Fruit fly (Drosophila melanogaster): ENCODE measurements around the gene InR.
A peak's percentile ranks its signal among the peaks of the same experiment; 100 is the strongest.

The InR gene

dm6 chr3R:21608275-21609035 is 10.7 kb downstream of the InR start (continued):
- peak; percentile 42 for TF ChIP-seq vri (GFP tag; optimal IDR thresholded peaks at IDR 0.05)
- TF ChIP-seq Eip93F (GFP tag; optimal IDR thresholded peaks at IDR 0.05), result peak; percentile 51
- TF ChIP-seq Hr38 (GFP tag; optimal IDR thresholded peaks at IDR 0.05), result no peak
- peak; percentile 74 for TF ChIP-seq pdm3 (GFP tag; optimal IDR thresholded peaks at IDR 0.05)
- peak; percentile 53 for TF ChIP-seq Sox15 (GFP tag; optimal IDR thresholded peaks at IDR 0.05)
- peak; percentile 94 for TF ChIP-seq svp (GFP tag)
- no peak for TF ChIP-seq dac (GFP tag; optimal IDR thresholded peaks at IDR 0.05)
- TF ChIP-seq CG10631 (GFP tag; optimal IDR thresholded peaks at IDR 0.05), result peak; percentile 82
- peak; percentile 80 for TF ChIP-seq OdsH (GFP tag; optimal IDR thresholded peaks at IDR 0.05)
- peak; percentile 48 for TF ChIP-seq CG7368 (GFP tag; optimal IDR thresholded peaks at IDR 0.05)
- no peak for TF ChIP-seq Ets96B (tag; optimal IDR thresholded peaks at IDR 0.05)
- no peak for TF ChIP-seq CG15336 (GFP tag; IDR thresholded peaks at IDR 0.05)
- peak; percentile 63 for TF ChIP-seq net (GFP tag; optimal IDR thresholded peaks at IDR 0.05)
- TF ChIP-seq CG31627 (GFP tag; optimal IDR thresholded peaks at IDR 0.05), result peak; percentile 76
- TF ChIP-seq topi (GFP tag; optimal IDR thresholded peaks at IDR 0.05), result peak; percentile 86
- TF ChIP-seq Sox14 (GFP tag; optimal IDR thresholded peaks at IDR 0.05), result peak; percentile 84
- peak; percentile 84 for TF ChIP-seq Met (GFP tag; optimal IDR thresholded peaks at IDR 0.05)
- peak; percentile 80 for TF ChIP-seq lz (GFP tag; optimal IDR thresholded peaks at IDR 0.05)
- peak; percentile 81 for TF ChIP-seq CG6792 (GFP tag; optimal IDR thresholded peaks at IDR 0.05)
- TF ChIP-seq spab (GFP tag; optimal IDR thresholded peaks at IDR 0.05), result peak; percentile 69
- TF ChIP-seq fd85E (GFP tag; optimal IDR thresholded peaks at IDR 0.05), result peak; percentile 18
- TF ChIP-seq CG8632 (GFP tag; optimal IDR thresholded peaks at IDR 0.05), result peak; percentile 73
- peak; percentile 55 for TF ChIP-seq CG11762 (GFP tag; optimal IDR thresholded peaks at IDR 0.05; ENCODE audit: insufficient read depth)
- TF ChIP-seq CG8119 (GFP tag; IDR thresholded peaks at IDR 0.05), result no peak
- TF ChIP-seq Eip75B (GFP tag; optimal IDR thresholded peaks at IDR 0.05), result peak; percentile 79
- peak; percentile 51 for TF ChIP-seq CG16779 (tag; optimal IDR thresholded peaks at IDR 0.05)
- TF ChIP-seq CG6854 (GFP tag; optimal IDR thresholded peaks at IDR 0.05), result peak; percentile 31
- TF ChIP-seq Lpt (GFP tag; optimal IDR thresholded peaks at IDR 0.05), result peak; percentile 29
- TF ChIP-seq salr (GFP tag; optimal IDR thresholded peaks at IDR 0.05), result peak in 1 of 2 experiments; percentile 73
- TF ChIP-seq CG3919 (GFP tag; optimal IDR thresholded peaks at IDR 0.05), result peak; percentile 82
- TF ChIP-seq Hr39 (GFP tag; optimal IDR thresholded peaks at IDR 0.05), result peak; percentile 76
- TF ChIP-seq CG4318 (GFP tag; optimal IDR thresholded peaks at IDR 0.05), result peak; percentile 56
- peak; percentile 71 for TF ChIP-seq CG10669 (GFP tag; optimal IDR thresholded peaks at IDR 0.05)
- TF ChIP-seq esn (GFP tag; optimal IDR thresholded peaks at IDR 0.05), result peak; percentile 87
- TF ChIP-seq CG11902 (GFP tag; optimal IDR thresholded peaks at IDR 0.05), result peak; percentile 76
- TF ChIP-seq CG9139 (GFP tag; optimal IDR thresholded peaks at IDR 0.05), result peak; percentile 51
- peak; percentile 67 for TF ChIP-seq Ets21C (GFP tag; optimal IDR thresholded peaks at IDR 0.05)
- peak; percentile 44 for TF ChIP-seq CG1621 (tag; optimal IDR thresholded peaks at IDR 0.05)

- TF ChIP-seq Hr39 (GFP tag; optimal IDR thresholded peaks at IDR 0.05), result peak; percentile 5
- TF ChIP-seq acj6 (GFP tag; optimal IDR thresholded peaks at IDR 0.05), result no peak
- TF ChIP-seq CG8632 (GFP tag; optimal IDR thresholded peaks at IDR 0.05), result no peak
- no peak for TF ChIP-seq Ets96B (tag; optimal IDR thresholded peaks at IDR 0.05)
- peak; percentile 73 for TF ChIP-seq CG6854 (GFP tag; optimal IDR thresholded peaks at IDR 0.05)
- TF ChIP-seq CG3919 (GFP tag; optimal IDR thresholded peaks at IDR 0.05), result no peak
- TF ChIP-seq svp (GFP tag), result peak; percentile 85
- no peak for TF ChIP-seq CG10669 (GFP tag; optimal IDR thresholded peaks at IDR 0.05)
- TF ChIP-seq net (GFP tag; optimal IDR thresholded peaks at IDR 0.05), result peak; percentile 39
- no peak for TF ChIP-seq dac (GFP tag; optimal IDR thresholded peaks at IDR 0.05)
- TF ChIP-seq CG34406 (GFP tag; optimal IDR thresholded peaks at IDR 0.05), result peak; percentile 9
- no peak for TF ChIP-seq Gug (GFP tag; IDR thresholded peaks at IDR 0.05)
- no peak for TF ChIP-seq CG15336 (GFP tag; IDR thresholded peaks at IDR 0.05)
- TF ChIP-seq topi (GFP tag; optimal IDR thresholded peaks at IDR 0.05), result peak; percentile 31
- TF ChIP-seq CG6276 (GFP tag; optimal IDR thresholded peaks at IDR 0.05), result peak; percentile 15
- TF ChIP-seq salr (GFP tag; optimal IDR thresholded peaks at IDR 0.05), result peak in 1 of 2 experiments; percentile 28
- peak; percentile 26 for TF ChIP-seq Blimp-1 (GFP tag; optimal IDR thresholded peaks at IDR 0.05)
- TF ChIP-seq cyc (GFP tag; optimal IDR thresholded peaks at IDR 0.05), result no peak
- TF ChIP-seq Ets21C (GFP tag; optimal IDR thresholded peaks at IDR 0.05), result no peak
- no peak for TF ChIP-seq Hr38 (GFP tag; optimal IDR thresholded peaks at IDR 0.05)
- peak; percentile 61 for TF ChIP-seq CG1621 (tag; optimal IDR thresholded peaks at IDR 0.05)
- peak; percentile 24 for TF ChIP-seq pdm3 (GFP tag; optimal IDR thresholded peaks at IDR 0.05)
- no peak for TF ChIP-seq OdsH (GFP tag; optimal IDR thresholded peaks at IDR 0.05)
- no peak for TF ChIP-seq CG3032 (tag; optimal IDR thresholded peaks at IDR 0.05)
- TF ChIP-seq CG4318 (GFP tag; optimal IDR thresholded peaks at IDR 0.05), result no peak
- peak; percentile 45 for TF ChIP-seq vri (GFP tag; optimal IDR thresholded peaks at IDR 0.05)
- TF ChIP-seq spab (GFP tag; optimal IDR thresholded peaks at IDR 0.05), result no peak
- TF ChIP-seq fd85E (GFP tag; optimal IDR thresholded peaks at IDR 0.05), result no peak
Observed at dm6 chr3R:21606221-21607099, 12.7 kb downstream of the InR start.

Measured in whole organism, prepupa.